Worm (Caenorhabditis elegans) whole organism, late embryonic: ENCODE measurements around the gene srx-85.

Source experiments
- C38D4.7 ChIP-seq: fragments of 200-800 bp; sonication (Bioruptor generic); optimal IDR thresholded peaks from 2 replicates; lab custom pipeline; 2018; ENCODE audit warnings: mild to moderate bottlenecking, missing genetic modification characterization, moderate library complexity, missing compliant biosample characterization
- ama-1 ChIP-seq: fragments of 150-350 bp; optimal IDR thresholded peaks from 2 replicates; lab custom pipeline; 2014
- ceh-14 ChIP-seq: sonication (generic microtip); optimal IDR thresholded peaks from 2 replicates; lab custom pipeline; 2016; ENCODE audit warnings: missing genotype, missing genetic modification characterization, missing compliant biosample characterization
- ceh-6 ChIP-seq: fragments of 200-800 bp; sonication (Bioruptor generic); optimal IDR thresholded peaks from 2 replicates; lab custom pipeline; 2018; ENCODE audit warnings: mild to moderate bottlenecking, missing genetic modification characterization, missing compliant biosample characterization
- hlh-6 ChIP-seq: sonication (generic microtip); optimal IDR thresholded peaks from 2 replicates; lab custom pipeline; 2016; ENCODE audit warnings: missing genotype, missing genetic modification characterization, missing compliant biosample characterization
- mec-3 ChIP-seq: sonication (generic microtip); optimal IDR thresholded peaks from 2 replicates; lab custom pipeline; 2016; ENCODE audit warnings: borderline replicate concordance, missing genetic modification characterization, missing compliant biosample characterization
- sox-4 ChIP-seq: sonication (generic microtip); optimal IDR thresholded peaks from 2 replicates; lab custom pipeline; 2017; ENCODE audit warnings: mild to moderate bottlenecking, missing genetic modification characterization, inconsistent platforms, missing compliant biosample characterization

DNA sequence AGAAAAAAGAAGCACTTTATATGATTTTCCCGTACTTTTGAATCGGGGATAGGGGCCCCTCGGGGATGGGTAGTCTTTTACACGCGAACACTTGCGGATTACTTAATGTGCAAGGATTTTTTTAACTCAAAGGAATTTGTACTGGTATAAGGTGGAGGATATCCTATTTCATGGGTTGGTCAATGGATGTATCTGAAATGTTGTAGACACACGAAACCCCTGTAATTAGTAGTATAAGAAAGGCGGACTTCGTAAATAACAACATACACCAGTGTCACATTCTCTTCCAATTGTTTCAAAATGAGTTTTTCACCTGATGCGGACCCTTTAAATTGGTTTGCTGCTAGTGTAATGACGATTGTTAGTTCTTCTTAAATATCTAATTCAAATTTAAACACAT is 40.9 kb downstream of the srx-85 start, which contains the start of gene srx-80:
- TF ChIP-seq ama-1 (lab: Kevin White, UChicago) (no peak), hlh-6 (tag; lab: Kevin White, UChicago) (no peak), ceh-6 (GFP tag; lab: Kevin White, UChicago) (no peak), ceh-14 (tag; lab: Kevin White, UChicago) (no peak), mec-3 (tag; lab: Kevin White, UChicago) (no peak), C38D4.7 (GFP tag; lab: Kevin White, UChicago) (no peak), sox-4 (tag; lab: Kevin White, UChicago) (no peak)
